Worm (Caenorhabditis elegans) whole organism, L1 larva: ENCODE measurements around the gene srh-128.

Source experiments
- dsc-1 ChIP-seq: sonication (generic microtip); optimal IDR thresholded peaks from 2 replicates; lab custom pipeline; 2016; ENCODE audit warnings: mild to moderate bottlenecking, missing genetic modification characterization, missing compliant biosample characterization
- lin-13 ChIP-seq: fragments of 150-350 bp; optimal IDR thresholded peaks from 2 replicates; lab custom pipeline; 2014; ENCODE audit warnings: missing biosample characterization, missing genetic modification reagents, missing genetic modification characterization
- nhr-76 ChIP-seq: sonication (generic microtip); optimal IDR thresholded peaks from 2 replicates; lab custom pipeline; 2017; ENCODE audit warnings: missing biosample characterization, missing genetic modification characterization
- sptf-1 ChIP-seq: fragments of 150-350 bp; optimal IDR thresholded peaks from 2 replicates; lab custom pipeline; 2014; ENCODE audit warnings: missing biosample characterization, missing genetic modification characterization
- sup-37 ChIP-seq: fragments of 200-800 bp; sonication (Bioruptor generic); optimal IDR thresholded peaks from 2 replicates; lab custom pipeline; 2018; ENCODE audit warnings: mild to moderate bottlenecking, missing genetic modification characterization, missing compliant biosample characterization
- ztf-11 ChIP-seq, 2 experiments: sonication (generic microtip); optimal IDR thresholded peaks; 2 replicates each; lab custom pipeline; 2016 to 2017; ENCODE audit warnings: missing genetic modification characterization in 2 of 2, missing biosample characterization in 1 of 2, missing compliant biosample characterization in 1 of 2

- no peak for TF ChIP-seq sptf-1 (tag; lab: Kevin White, UChicago)
- TF ChIP-seq sup-37, result no peak
- no peak for TF ChIP-seq dsc-1 (tag; lab: Kevin White, UChicago)
- TF ChIP-seq lin-13 (GFP tag; lab: Kevin White, UChicago), result no peak
- TF ChIP-seq ztf-11 (tag; optimal IDR thresholded peaks at IDR 0.05; lab: Kevin White, UChicago), result no peak
- TF ChIP-seq nhr-76, result no peak
Observed at ce11 chrII:2739619-2740018, 34.5 kb upstream of the srh-128 start, which contains the start of gene T05A8.6.
